Worm (Caenorhabditis elegans): ENCODE results near the gene col-38.

ce11 chrII:8561227-8561626 is 7.7 kb downstream of the col-38 start, which contains the start of gene iff-2:
- peak; percentile 77 for TF ChIP-seq dao-5 (tag; optimal IDR thresholded peaks at IDR 0.05)
- peak; percentile 97 for TF ChIP-seq him-1 (tag; optimal IDR thresholded peaks at IDR 0.05)
